Fruit fly (Drosophila melanogaster): ENCODE data around the gene Rpn10.

The Rpn10 gene

DNA sequence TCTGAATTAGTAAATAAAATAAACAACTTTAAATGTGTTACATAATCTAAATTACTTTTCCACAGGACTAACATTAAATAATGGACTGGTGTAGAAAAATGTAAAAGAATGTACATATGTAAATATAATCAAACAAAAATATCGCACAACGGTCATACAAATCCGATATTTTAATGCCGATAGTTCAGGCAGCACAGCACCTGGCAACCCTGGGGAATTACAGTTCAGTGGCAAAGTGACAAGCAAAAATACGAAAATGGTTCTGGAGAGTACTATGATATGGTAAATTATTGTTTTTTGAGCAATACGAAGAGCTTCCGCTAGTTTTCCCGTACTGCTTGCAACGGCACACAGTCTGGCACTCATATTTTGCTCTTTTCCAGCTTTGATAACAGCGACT lies at the start of gene Rpn10:
TSS of gene Rpn10 (plus strand) at position 144 of the 400 bp plus-strand sequence.
- TF ChIP-seq kay (GFP tag; ENCODE audit: borderline replicate concordance) (no peak), CG14711 (tag; optimal IDR thresholded peaks at IDR 0.05) (peak; percentile 99), Clk (GFP tag; optimal IDR thresholded peaks at IDR 0.05) (no peak), toe (GFP tag; optimal IDR thresholded peaks at IDR 0.05) (no peak), ovo (GFP tag; optimal IDR thresholded peaks at IDR 0.05) (peak; percentile 86), CG33017 (tag; optimal IDR thresholded peaks at IDR 0.05) (no peak), Hr96 (GFP tag; optimal IDR thresholded peaks at IDR 0.05) (no peak), CG5204 (GFP tag; optimal IDR thresholded peaks at IDR 0.05) (no peak), pad (GFP tag; optimal IDR thresholded peaks at IDR 0.05) (peak; percentile 50), cic (GFP tag; optimal IDR thresholded peaks at IDR 0.05) (no peak), CG11617 (GFP tag; optimal IDR thresholded peaks at IDR 0.05) (peak; percentile 5), CG1620 (GFP tag; optimal IDR thresholded peaks at IDR 0.05) (peak; percentile 51), CG7045 (GFP tag; optimal IDR thresholded peaks at IDR 0.05) (no peak), Crg-1 (GFP tag; optimal IDR thresholded peaks at IDR 0.05) (peak; percentile 19), tj (GFP tag; optimal IDR thresholded peaks at IDR 0.05) (no peak), CG12768 (GFP tag; optimal IDR thresholded peaks at IDR 0.05) (no peak), CG7101 (tag; optimal IDR thresholded peaks at IDR 0.05) (no peak), cnc (optimal IDR thresholded peaks at IDR 0.05) (peak; percentile 81 to 95), Mnt (GFP tag; optimal IDR thresholded peaks at IDR 0.05) (peak; percentile 33), bab1 (GFP tag; optimal IDR thresholded peaks at IDR 0.05) (peak; percentile 70)

- TF ChIP-seq CG7045 (GFP tag; optimal IDR thresholded peaks at IDR 0.05) (no peak), kay (GFP tag; ENCODE audit: borderline replicate concordance) (peak; percentile 28), toe (GFP tag; optimal IDR thresholded peaks at IDR 0.05) (no peak)
These were observed 46.3 kb upstream of the Rpn10 start, which contains the start of gene Neu2 for dm6 chr3L:21490486-21490885. Gene Neu2 (minus strand): TSS chr3L:21490586.

DNA sequence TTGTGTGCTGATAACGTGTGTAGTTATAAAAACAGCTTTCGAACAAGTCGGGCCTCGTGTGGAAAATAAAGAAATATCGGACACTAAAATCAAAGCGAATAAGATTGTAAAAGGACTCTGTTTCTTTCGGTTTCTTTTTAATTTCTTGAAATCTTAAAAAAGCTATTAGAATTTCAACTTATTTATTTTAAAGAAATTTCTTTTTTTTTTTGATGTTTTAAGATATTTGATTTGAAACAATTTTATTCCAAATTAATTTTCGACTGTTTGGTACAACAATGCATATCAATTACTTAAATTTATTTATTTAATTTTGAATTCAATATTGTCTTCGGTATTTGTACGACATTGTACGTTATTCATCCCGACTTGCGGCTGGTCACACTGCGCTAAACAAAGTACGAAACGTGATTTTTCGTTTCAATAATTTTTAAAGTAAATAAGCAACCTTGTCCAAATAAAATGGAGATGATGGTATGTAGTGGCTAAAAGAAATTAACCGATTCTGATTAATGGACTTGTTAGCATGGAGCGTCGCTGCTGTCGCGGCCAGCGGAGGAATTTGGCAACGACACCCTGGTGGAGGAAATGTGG lies 44.0 kb upstream of the Rpn10 start, which contains the start of the genes CG7202 and CG7519:
TSS of gene CG7202 (minus strand) at position 51 of the 594 bp plus-strand sequence.
TSS of gene CG7519 (plus strand) at position 361 of the 594 bp plus-strand sequence.
- TF ChIP-seq Crg-1 (GFP tag; optimal IDR thresholded peaks at IDR 0.05) (no peak), Mnt (GFP tag; optimal IDR thresholded peaks at IDR 0.05) (peak; percentile 49), bab1 (GFP tag; optimal IDR thresholded peaks at IDR 0.05) (peak; percentile 8), kay (GFP tag; ENCODE audit: borderline replicate concordance) (no peak), ovo (GFP tag; optimal IDR thresholded peaks at IDR 0.05) (no peak)

DNA sequence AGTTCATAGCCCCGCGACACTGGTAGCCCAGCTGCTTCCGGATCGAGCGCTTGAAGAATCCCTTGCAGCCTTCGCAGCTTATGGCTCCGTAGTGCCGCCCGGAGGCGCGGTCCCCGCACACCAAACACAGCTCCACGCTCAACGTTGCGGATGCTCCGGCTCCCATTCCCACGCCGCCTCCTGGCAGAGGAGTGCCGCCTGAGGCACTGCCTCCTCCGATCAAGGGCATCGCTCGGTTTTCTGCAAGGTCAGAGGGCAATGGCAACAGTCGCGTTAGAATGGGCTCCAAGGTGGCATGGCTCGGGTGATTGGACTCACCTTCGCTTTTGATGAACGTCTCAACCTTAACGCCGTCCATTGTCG lies 40.3 kb upstream of the Rpn10 start:
- TF ChIP-seq cnc (optimal IDR thresholded peaks at IDR 0.05) = no peak
- no peak for TF ChIP-seq toe (GFP tag; optimal IDR thresholded peaks at IDR 0.05)
- TF ChIP-seq CG7045 (GFP tag; optimal IDR thresholded peaks at IDR 0.05) = no peak
- no peak for TF ChIP-seq Hr96 (GFP tag; optimal IDR thresholded peaks at IDR 0.05)
- TF ChIP-seq CG5204 (GFP tag; optimal IDR thresholded peaks at IDR 0.05) = no peak
- no peak for TF ChIP-seq pad (GFP tag; optimal IDR thresholded peaks at IDR 0.05)
- TF ChIP-seq CG7101 (tag; optimal IDR thresholded peaks at IDR 0.05) = no peak
- no peak for TF ChIP-seq Crg-1 (GFP tag; optimal IDR thresholded peaks at IDR 0.05)
- TF ChIP-seq CG33017 (tag; optimal IDR thresholded peaks at IDR 0.05) = no peak
- no peak for TF ChIP-seq cic (GFP tag; optimal IDR thresholded peaks at IDR 0.05)
- no peak for TF ChIP-seq Mnt (GFP tag; optimal IDR thresholded peaks at IDR 0.05)

DNA sequence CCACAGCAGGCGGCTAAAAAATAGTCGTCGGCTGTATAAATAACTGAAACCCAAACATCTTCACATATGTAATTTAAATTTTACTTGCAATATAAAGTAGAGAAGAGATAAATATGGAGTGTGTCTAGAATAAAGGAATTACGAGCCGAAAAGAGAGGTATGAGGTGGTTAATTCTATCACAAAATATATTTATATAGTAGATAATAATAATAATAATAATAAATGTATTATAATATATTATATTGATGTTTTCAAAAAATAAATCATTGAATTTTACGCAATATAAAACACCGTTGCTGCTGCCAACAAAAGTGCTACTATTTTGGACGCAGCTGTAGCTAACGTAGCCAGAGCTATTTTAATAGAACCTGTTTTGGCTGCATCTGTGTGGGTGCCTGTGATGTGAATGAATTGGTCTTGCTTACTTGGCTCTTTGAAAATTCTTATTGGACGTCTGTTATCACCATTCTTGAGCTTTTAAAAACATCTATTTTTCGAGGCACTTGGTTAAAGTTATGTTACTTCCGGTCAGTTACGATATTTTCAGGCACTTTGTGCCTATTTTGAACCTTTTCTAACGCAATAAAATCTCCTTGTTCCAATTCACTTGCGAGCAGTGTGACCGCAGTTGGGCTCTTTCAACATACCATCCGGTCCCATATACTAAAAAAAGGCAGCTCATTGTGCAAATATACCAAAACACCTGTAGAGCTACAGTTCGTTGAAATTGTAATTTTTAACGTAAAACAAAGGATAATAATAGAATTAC lies 39.8 kb upstream of the Rpn10 start, which contains the start of gene Hr78:
TSS of gene Hr78 (minus strand) at position 630 of the 770 bp plus-strand sequence.
- TF ChIP-seq CG33017 (tag; optimal IDR thresholded peaks at IDR 0.05) = peak; percentile 68
- TF ChIP-seq cic (GFP tag; optimal IDR thresholded peaks at IDR 0.05) = peak; percentile 74
- TF ChIP-seq CG1620 (GFP tag; optimal IDR thresholded peaks at IDR 0.05) = no peak
- no peak for TF ChIP-seq cnc (optimal IDR thresholded peaks at IDR 0.05)
- no peak for TF ChIP-seq Clk (GFP tag; optimal IDR thresholded peaks at IDR 0.05)
- TF ChIP-seq toe (GFP tag; optimal IDR thresholded peaks at IDR 0.05) = no peak
- TF ChIP-seq Mnt (GFP tag; optimal IDR thresholded peaks at IDR 0.05) = peak; percentile 20
- peak; percentile 38 for TF ChIP-seq bab1 (GFP tag; optimal IDR thresholded peaks at IDR 0.05)
- TF ChIP-seq Hr96 (GFP tag; optimal IDR thresholded peaks at IDR 0.05) = no peak
- TF ChIP-seq CG7045 (GFP tag; optimal IDR thresholded peaks at IDR 0.05) = peak; percentile 58
- peak; percentile 64 for TF ChIP-seq CG14711 (tag; optimal IDR thresholded peaks at IDR 0.05)
- no peak for TF ChIP-seq Crg-1 (GFP tag; optimal IDR thresholded peaks at IDR 0.05)
- TF ChIP-seq CG11617 (GFP tag; optimal IDR thresholded peaks at IDR 0.05) = peak; percentile 67
- TF ChIP-seq kay (GFP tag; ENCODE audit: borderline replicate concordance) = no peak
- peak; percentile 48 for TF ChIP-seq CG12768 (GFP tag; optimal IDR thresholded peaks at IDR 0.05)
- peak; percentile 59 for TF ChIP-seq tj (GFP tag; optimal IDR thresholded peaks at IDR 0.05)
- no peak for TF ChIP-seq CG5204 (GFP tag; optimal IDR thresholded peaks at IDR 0.05)
- no peak for TF ChIP-seq pad (GFP tag; optimal IDR thresholded peaks at IDR 0.05)
- no peak for TF ChIP-seq ovo (GFP tag; optimal IDR thresholded peaks at IDR 0.05)
- peak; percentile 61 for TF ChIP-seq CG7101 (tag; optimal IDR thresholded peaks at IDR 0.05)

- TF ChIP-seq CG12768 (GFP tag; optimal IDR thresholded peaks at IDR 0.05) (peak; percentile 22), Mnt (GFP tag; optimal IDR thresholded peaks at IDR 0.05) (peak; percentile 87), cic (GFP tag; optimal IDR thresholded peaks at IDR 0.05) (peak; percentile 96), kay (GFP tag; ENCODE audit: borderline replicate concordance) (no peak), Clk (GFP tag; optimal IDR thresholded peaks at IDR 0.05) (no peak)
These were observed 35.6 kb upstream of the Rpn10 start, which contains the start of gene Est-Q for dm6 chr3L:21501172-21501571. Gene Est-Q (plus strand): TSS chr3L:21501421.
